Fruit fly (Drosophila melanogaster) S2 (cell line): ENCODE measurements around the gene CG13012.

Source experiments
- CG8478 ChIP-seq: fragments of >200 bp; optimal IDR thresholded peaks from 2 replicates; lab custom pipeline; 2018
- CTCF ChIP-seq, 2 experiments: fragments of >200 bp; optimal IDR thresholded peaks; 2 replicates each; lab custom pipeline; 2018

Gene CG13012

dm6 chrX:16670691-16671481, 5.7 kb downstream of the CG13012 start:
- TF ChIP-seq CTCF (optimal IDR thresholded peaks at IDR 0.05; lab: Kevin White, UChicago) (no peak), CG8478 (lab: Kevin White, UChicago) (no peak)

- TF ChIP-seq CG8478 (lab: Kevin White, UChicago) (no peak), CTCF (optimal IDR thresholded peaks at IDR 0.05; lab: Kevin White, UChicago) (no peak)
Measured at dm6 chrX:16670262-16670661, 6.3 kb downstream of the CG13012 start.

dm6 chrX:16669849-16670248, 6.7 kb downstream of the CG13012 start:
- TF ChIP-seq CG8478 (lab: Kevin White, UChicago): no peak
- no peak for TF ChIP-seq CTCF (optimal IDR thresholded peaks at IDR 0.05; lab: Kevin White, UChicago)

- TF ChIP-seq CG8478 (lab: Kevin White, UChicago): no peak
- no peak for TF ChIP-seq CTCF (optimal IDR thresholded peaks at IDR 0.05; lab: Kevin White, UChicago)
Measured at dm6 chrX:16664405-16665064, 12.0 kb downstream of the CG13012 start, which contains the start of gene CG15865. Gene CG15865 (minus strand): TSS chrX:16664455.

- TF ChIP-seq CG8478 (lab: Kevin White, UChicago) (no peak), CTCF (optimal IDR thresholded peaks at IDR 0.05; lab: Kevin White, UChicago) (no peak)
Measured at dm6 chrX:16660632-16661031, 15.9 kb downstream of the CG13012 start.

dm6 chrX:16655724-16656235, 20.8 kb downstream of the CG13012 start:
- TF ChIP-seq CTCF (optimal IDR thresholded peaks at IDR 0.05; lab: Kevin White, UChicago) (no peak), CG8478 (lab: Kevin White, UChicago) (no peak)

- TF ChIP-seq CTCF (optimal IDR thresholded peaks at IDR 0.05; lab: Kevin White, UChicago) (peak in 1 of 2 experiments; percentile 1), CG8478 (lab: Kevin White, UChicago) (no peak)
Measured at dm6 chrX:16654931-16655409, 21.6 kb downstream of the CG13012 start, which contains the start of the genes Nemp and r. Gene Nemp (minus strand): TSS chrX:16655015. Gene r (plus strand): TSS chrX:16655359.

- TF ChIP-seq CG8478 (lab: Kevin White, UChicago): no peak
- TF ChIP-seq CTCF (optimal IDR thresholded peaks at IDR 0.05; lab: Kevin White, UChicago): no peak
Measured at dm6 chrX:16651625-16652024, 24.9 kb downstream of the CG13012 start.

- TF ChIP-seq CTCF (optimal IDR thresholded peaks at IDR 0.05; lab: Kevin White, UChicago) (no peak), CG8478 (lab: Kevin White, UChicago) (no peak)
Measured at dm6 chrX:16651098-16651497, 25.5 kb downstream of the CG13012 start, which contains the start of the genes CG32573 and CG42512. Gene CG32573 (plus strand): TSS chrX:16651376. Gene CG42512 (plus strand): TSS chrX:16651376.

dm6 chrX:16650078-16651063, 26.2 kb downstream of the CG13012 start:
- TF ChIP-seq CTCF (optimal IDR thresholded peaks at IDR 0.05; lab: Kevin White, UChicago) (no peak), CG8478 (lab: Kevin White, UChicago) (no peak)

dm6 chrX:16648435-16648781, 28.1 kb downstream of the CG13012 start:
- TF ChIP-seq CG8478 (lab: Kevin White, UChicago) (no peak), CTCF (optimal IDR thresholded peaks at IDR 0.05; lab: Kevin White, UChicago) (no peak)

dm6 chrX:16647737-16648434, 28.7 kb downstream of the CG13012 start:
- TF ChIP-seq CTCF (optimal IDR thresholded peaks at IDR 0.05; lab: Kevin White, UChicago) (no peak), CG8478 (lab: Kevin White, UChicago) (no peak)

dm6 chrX:16647092-16647632, 29.4 kb downstream of the CG13012 start:
- no peak for TF ChIP-seq CTCF (optimal IDR thresholded peaks at IDR 0.05; lab: Kevin White, UChicago)
- TF ChIP-seq CG8478 (lab: Kevin White, UChicago): no peak
